Worm (Caenorhabditis elegans): Measurements from ENCODE around the gene F53C3.8.
A peak's percentile ranks its signal among the peaks of the same experiment; 100 is the strongest.

F53C3.8 gene

ce11 chrII:3911284-3911683 lies 20.1 kb downstream of the F53C3.8 start:
- no peak for TF ChIP-seq ets-7 (tag; optimal IDR thresholded peaks at IDR 0.05)
- TF ChIP-seq sea-1 (GFP tag; conservative IDR thresholded peaks at IDR 0.05) = no peak
- TF ChIP-seq B0310.2 (tag; optimal IDR thresholded peaks at IDR 0.05) = no peak
- no peak for TF ChIP-seq pes-1 (GFP tag; IDR thresholded peaks at IDR 0.05)
- no peak for TF ChIP-seq flt-1 (GFP tag; IDR thresholded peaks at IDR 0.05)
- no peak for TF ChIP-seq scrt-1 (GFP tag; IDR thresholded peaks at IDR 0.05)
- TF ChIP-seq tbx-37 (GFP tag; conservative IDR thresholded peaks at IDR 0.05) = no peak
- no peak for TF ChIP-seq aly-1 (tag; optimal IDR thresholded peaks at IDR 0.05)
- TF ChIP-seq ceh-13 (GFP tag; optimal IDR thresholded peaks at IDR 0.05) = no peak
- no peak for TF ChIP-seq tra-4 (tag; optimal IDR thresholded peaks at IDR 0.05)
- TF ChIP-seq F13C5.2 (tag; optimal IDR thresholded peaks at IDR 0.05) = no peak

DNA sequence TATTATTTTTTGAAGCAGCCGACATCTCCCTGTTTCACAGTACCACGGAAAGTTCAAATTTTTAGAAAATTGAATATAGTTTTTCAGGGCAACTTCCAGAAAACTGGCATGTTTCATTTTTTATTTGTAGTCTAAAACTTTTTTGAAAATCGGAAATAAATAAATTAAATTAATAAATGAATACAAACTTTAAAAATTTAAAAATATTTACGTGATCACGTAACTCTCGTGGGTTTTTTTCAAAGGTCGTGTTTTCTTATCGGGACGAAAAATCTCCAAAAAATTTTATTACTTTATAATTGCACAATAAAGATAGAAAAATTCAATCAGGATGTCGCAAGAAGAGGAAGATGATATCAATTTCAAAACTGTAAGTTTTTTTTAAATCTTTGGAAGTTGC lies 20.5 kb downstream of the F53C3.8 start, which contains the start of gene F53C3.1:
Gene F53C3.1 (plus strand): TSS at position 301 of the 400 bp plus-strand sequence.
- TF ChIP-seq scrt-1 (GFP tag; IDR thresholded peaks at IDR 0.05) (no peak), flt-1 (GFP tag; IDR thresholded peaks at IDR 0.05) (no peak), hmg-4 (GFP tag; optimal IDR thresholded peaks at IDR 0.05) (no peak), ceh-13 (GFP tag; optimal IDR thresholded peaks at IDR 0.05) (no peak), tbx-37 (GFP tag; conservative IDR thresholded peaks at IDR 0.05) (no peak), tbx-11 (GFP tag; IDR thresholded peaks at IDR 0.05) (no peak), B0310.2 (tag; optimal IDR thresholded peaks at IDR 0.05) (no peak), F13C5.2 (tag; optimal IDR thresholded peaks at IDR 0.05) (no peak), pes-1 (GFP tag; IDR thresholded peaks at IDR 0.05) (no peak), ama-1 (optimal IDR thresholded peaks at IDR 0.05) (no peak)

DNA sequence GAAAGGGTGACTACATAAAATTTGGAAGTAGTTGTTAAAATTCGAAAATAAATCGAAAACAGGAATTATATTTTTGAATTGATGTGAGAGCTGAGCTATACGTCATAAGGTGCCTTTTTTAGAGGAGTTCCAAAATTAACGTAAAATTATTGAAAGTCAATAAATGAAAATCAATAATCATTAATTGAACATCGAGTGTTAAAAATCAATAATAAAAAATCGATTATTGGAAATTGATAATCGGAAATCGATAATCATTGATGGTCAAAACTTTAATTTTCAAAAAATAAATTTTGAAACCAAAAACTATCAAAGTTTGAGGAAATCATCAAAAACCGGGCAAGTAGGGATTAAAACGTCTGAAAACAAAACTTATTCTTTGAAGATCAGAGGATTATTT lies 22.4 kb downstream of the F53C3.8 start:
- TF ChIP-seq tra-4 (tag; optimal IDR thresholded peaks at IDR 0.05) (no peak), tbx-11 (GFP tag; IDR thresholded peaks at IDR 0.05) (no peak), tbx-37 (GFP tag; conservative IDR thresholded peaks at IDR 0.05) (no peak), aly-1 (tag; optimal IDR thresholded peaks at IDR 0.05) (no peak), hnd-1 (tag; optimal IDR thresholded peaks at IDR 0.05) (no peak), ceh-13 (GFP tag; optimal IDR thresholded peaks at IDR 0.05) (no peak), hmg-4 (GFP tag; optimal IDR thresholded peaks at IDR 0.05) (no peak), F13C5.2 (tag; optimal IDR thresholded peaks at IDR 0.05) (no peak), flt-1 (GFP tag; IDR thresholded peaks at IDR 0.05) (no peak), hmbx-1 (tag; optimal IDR thresholded peaks at IDR 0.05) (no peak), ama-1 (optimal IDR thresholded peaks at IDR 0.05) (no peak), scrt-1 (GFP tag; IDR thresholded peaks at IDR 0.05) (no peak), pes-1 (GFP tag; IDR thresholded peaks at IDR 0.05) (no peak), ceh-36 (tag; optimal IDR thresholded peaks at IDR 0.05) (no peak), ets-7 (tag; optimal IDR thresholded peaks at IDR 0.05) (no peak), sea-1 (GFP tag; conservative IDR thresholded peaks at IDR 0.05) (no peak), B0310.2 (tag; optimal IDR thresholded peaks at IDR 0.05) (no peak)

ce11 chrII:3917985-3918633 lies 26.9 kb downstream of the F53C3.8 start:
- TF ChIP-seq tbx-37 (GFP tag; conservative IDR thresholded peaks at IDR 0.05) (no peak), ceh-36 (tag; optimal IDR thresholded peaks at IDR 0.05) (no peak), ama-1 (optimal IDR thresholded peaks at IDR 0.05) (no peak), ceh-13 (GFP tag; optimal IDR thresholded peaks at IDR 0.05) (no peak), pes-1 (GFP tag; IDR thresholded peaks at IDR 0.05) (no peak), F13C5.2 (tag; optimal IDR thresholded peaks at IDR 0.05) (no peak), sea-1 (GFP tag; conservative IDR thresholded peaks at IDR 0.05) (no peak), aly-1 (tag; optimal IDR thresholded peaks at IDR 0.05) (no peak), hnd-1 (tag; optimal IDR thresholded peaks at IDR 0.05) (no peak), flt-1 (GFP tag; IDR thresholded peaks at IDR 0.05) (no peak), B0310.2 (tag; optimal IDR thresholded peaks at IDR 0.05) (no peak), hmg-4 (GFP tag; optimal IDR thresholded peaks at IDR 0.05) (no peak), scrt-1 (GFP tag; IDR thresholded peaks at IDR 0.05) (no peak), tra-4 (tag; optimal IDR thresholded peaks at IDR 0.05) (no peak), ets-7 (tag; optimal IDR thresholded peaks at IDR 0.05) (no peak), hmbx-1 (tag; optimal IDR thresholded peaks at IDR 0.05) (no peak), tbx-11 (GFP tag; IDR thresholded peaks at IDR 0.05) (no peak)

- TF ChIP-seq pes-1 (GFP tag; IDR thresholded peaks at IDR 0.05) (0 out of 2 replicates have a peak, but pooled peaks have one; percentile 8), ama-1 (optimal IDR thresholded peaks at IDR 0.05) (no peak)
Observed at ce11 chrII:3920611-3921010, 29.4 kb downstream of the F53C3.8 start.

DNA sequence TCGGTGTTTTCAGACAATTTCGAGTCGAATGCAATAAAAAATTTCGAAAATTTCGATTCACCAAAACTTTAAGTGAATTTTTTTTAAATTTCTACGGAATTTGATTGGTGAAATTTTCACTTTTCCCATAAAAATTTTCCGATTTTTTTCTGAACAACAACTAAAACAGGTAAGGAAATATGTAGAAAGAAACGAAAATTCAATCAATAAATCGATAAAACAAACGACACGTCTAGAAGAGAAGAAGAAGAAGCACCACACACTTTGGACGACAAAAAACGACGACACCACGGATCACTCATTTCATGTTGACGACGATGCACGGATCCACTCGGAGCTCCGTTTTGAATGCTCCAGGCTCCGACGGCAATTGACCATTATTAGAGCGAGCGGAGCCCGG lies 31.5 kb downstream of the F53C3.8 start:
- TF ChIP-seq aly-1 (tag; optimal IDR thresholded peaks at IDR 0.05) = no peak
- no peak for TF ChIP-seq tbx-37 (GFP tag; conservative IDR thresholded peaks at IDR 0.05)
- no peak for TF ChIP-seq hmbx-1 (tag; optimal IDR thresholded peaks at IDR 0.05)
- no peak for TF ChIP-seq B0310.2 (tag; optimal IDR thresholded peaks at IDR 0.05)
- no peak for TF ChIP-seq ceh-36 (tag; optimal IDR thresholded peaks at IDR 0.05)
- no peak for TF ChIP-seq pes-1 (GFP tag; IDR thresholded peaks at IDR 0.05)
- no peak for TF ChIP-seq F13C5.2 (tag; optimal IDR thresholded peaks at IDR 0.05)
- no peak for TF ChIP-seq ceh-13 (GFP tag; optimal IDR thresholded peaks at IDR 0.05)
- TF ChIP-seq flt-1 (GFP tag; IDR thresholded peaks at IDR 0.05) = no peak
- TF ChIP-seq scrt-1 (GFP tag; IDR thresholded peaks at IDR 0.05) = no peak
- no peak for TF ChIP-seq tra-4 (tag; optimal IDR thresholded peaks at IDR 0.05)
- no peak for TF ChIP-seq ets-7 (tag; optimal IDR thresholded peaks at IDR 0.05)
- TF ChIP-seq tbx-11 (GFP tag; IDR thresholded peaks at IDR 0.05) = no peak
- TF ChIP-seq hmg-4 (GFP tag; optimal IDR thresholded peaks at IDR 0.05) = no peak
- TF ChIP-seq hnd-1 (tag; optimal IDR thresholded peaks at IDR 0.05) = no peak

ce11 chrII:3927943-3928393 lies 36.7 kb downstream of the F53C3.8 start, which contains the start of gene plpp-1.1:
Gene plpp-1.1, minus strand, starts transcription at chrII:3927993.
- TF ChIP-seq pes-1 (GFP tag; IDR thresholded peaks at IDR 0.05) (no peak; the same call in 1 of the 2 replicates), hmg-4 (GFP tag; optimal IDR thresholded peaks at IDR 0.05) (no peak), ceh-36 (tag; optimal IDR thresholded peaks at IDR 0.05) (no peak), ceh-13 (GFP tag; optimal IDR thresholded peaks at IDR 0.05) (no peak)

Data from whole organism, early embryonic.